Worm (Caenorhabditis elegans) whole organism, midembryonic: ENCODE results near the gene appg-1.
A peak's percentile ranks its signal among the peaks of the same experiment; 100 is the strongest.
"Not testable (repeated sequence)": the region's sequence is repeated elsewhere in the genome, so short reads cannot be mapped to it uniquely, and the experiment has no call there.

Experiments
- cog-1 ChIP-seq: sonication (generic microtip); optimal IDR thresholded peaks from 2 replicates; lab custom pipeline; 2016; ENCODE audit warnings: missing genetic modification characterization, missing compliant biosample characterization
- flt-1 ChIP-seq: fragments of 200-800 bp; sonication (Bioruptor generic); IDR thresholded peaks from 2 replicates; pipeline ENCODE4 v1.3.6; 2022; ENCODE audit warnings: missing genetic modification characterization, missing compliant biosample characterization
- klf-2 ChIP-seq: fragments of 200-800 bp; sonication (Bioruptor generic); conservative IDR thresholded peaks from 2 replicates; pipeline ENCODE4 v1.3.6; 2022; ENCODE audit warnings: missing genetic modification reagents, missing genetic modification characterization, missing compliant biosample characterization
- med-1 ChIP-seq: sonication (generic microtip); optimal IDR thresholded peaks from 2 replicates; lab custom pipeline; 2017; ENCODE audit warnings: missing genetic modification characterization, mild to moderate bottlenecking, missing compliant biosample characterization, antibody characterized with exemption, missing genetic modification reagents; ENCODE audit not compliant: insufficient read depth
- tab-1 ChIP-seq: fragments of 200-800 bp; sonication (Bioruptor generic); IDR thresholded peaks from 2 replicates; pipeline ENCODE4 v1.3.6; 2022; ENCODE audit warnings: missing genetic modification characterization, missing compliant biosample characterization
- ztf-23 ChIP-seq: fragments of 200-800 bp; sonication (Bioruptor generic); IDR thresholded peaks from 2 replicates; pipeline ENCODE4 v1.3.6; 2022; ENCODE audit warnings: missing genetic modification reagents, missing genetic modification characterization, missing compliant biosample characterization
- ztf-29 ChIP-seq: fragments of 200-800 bp; sonication (Bioruptor generic); IDR thresholded peaks from 2 replicates; pipeline ENCODE4 v1.3.6; 2022; ENCODE audit warnings: missing genetic modification reagents, missing genetic modification characterization, missing compliant biosample characterization

ce11 chrII:10302141-10302574, 23.7 kb upstream of the appg-1 start:
- not testable (repeated sequence) for TF ChIP-seq med-1 (GFP tag; lab: Kevin White, UChicago); flt-1 (GFP tag; lab: Robert Waterston, UW); cog-1 (tag; lab: Kevin White, UChicago)
- TF ChIP-seq tab-1 (GFP tag; lab: Robert Waterston, UW) = 0 out of 2 replicates have a peak, but pooled peaks have one; percentile 35
- peak; percentile 63; the same call in 1 of the 2 replicates for TF ChIP-seq ztf-23
- TF ChIP-seq klf-2 = 0 out of 2 replicates have a peak, but pooled peaks have one; percentile 65
- 0 out of 2 replicates have a peak, but pooled peaks have one; percentile 33 for TF ChIP-seq ztf-29 (GFP tag; lab: Robert Waterston, UW)
